Fruit fly (Drosophila melanogaster) whole organism, embryonic: ENCODE results near the gene CG31800.

Experiments
- Antp ChIP-seq: fragments of 200-800 bp; sonication (Bioruptor generic); optimal IDR thresholded peaks from 3 replicates; lab custom pipeline; 2016; ENCODE audit warnings: missing biosample characterization, missing genetic modification characterization
- Awh ChIP-seq: fragments of 200-800 bp; sonication (Bioruptor generic); IDR thresholded peaks from 2 replicates; pipeline ENCODE4, ENCODE4 v1.3.6; 2022; ENCODE audit warnings: missing biosample characterization, missing genetic modification characterization
- BEAF-32 ChIP-seq: fragments of 200-800 bp; sonication (Bioruptor generic); optimal IDR thresholded peaks from 3 replicates; lab custom pipeline; 2017; ENCODE audit warnings: missing biosample characterization, missing genetic modification characterization, mild to moderate bottlenecking, moderate library complexity, missing genetic modification reagents
- CG1024 ChIP-seq: fragments of 200-800 bp; sonication (Bioruptor generic); IDR thresholded peaks from 2 replicates; pipeline ENCODE4 v1.3.6; 2022; ENCODE audit warnings: missing biosample characterization, missing genetic modification characterization
- CG10274 ChIP-seq: fragments of 200-800 bp; sonication (Bioruptor generic); optimal IDR thresholded peaks from 3 replicates; lab custom pipeline; 2017; ENCODE audit warnings: missing biosample characterization, mild to moderate bottlenecking, missing genetic modification characterization
- CG11398 ChIP-seq: fragments of 200-800 bp; sonication (Bioruptor generic); optimal IDR thresholded peaks from 2 replicates; lab custom pipeline; 2016; ENCODE audit warnings: missing biosample characterization, missing genetic modification characterization
- CG11723 ChIP-seq: fragments of 200-800 bp; sonication (Bioruptor generic); optimal IDR thresholded peaks from 2 replicates; lab custom pipeline; 2017; ENCODE audit warnings: missing biosample characterization, mild to moderate bottlenecking, missing genetic modification characterization
- CG12769 ChIP-seq: fragments of 200-800 bp; sonication (Bioruptor generic); optimal IDR thresholded peaks from 2 replicates; lab custom pipeline; 2019; ENCODE audit warnings: missing biosample characterization, mild to moderate bottlenecking, missing genetic modification characterization, moderate library complexity
- CG13287 ChIP-seq: fragments of 200-800 bp; sonication (Bioruptor generic); IDR thresholded peaks from 2 replicates; pipeline ENCODE4 v1.3.6; 2022; ENCODE audit warnings: missing biosample characterization, missing genetic modification characterization; ENCODE audit not compliant: partially characterized antibody
- CG13424 ChIP-seq: fragments of 200-800 bp; sonication (Bioruptor generic); optimal IDR thresholded peaks from 2 replicates; lab custom pipeline; 2019; ENCODE audit warnings: missing biosample characterization, mild to moderate bottlenecking, missing genetic modification characterization, moderate library complexity
- CG14710 ChIP-seq: fragments of 200-800 bp; sonication (Bioruptor generic); optimal IDR thresholded peaks from 3 replicates; lab custom pipeline; 2019; ENCODE audit warnings: missing biosample characterization, mild to moderate bottlenecking, missing genetic modification characterization, moderate library complexity
- CG17361 ChIP-seq: fragments of 200-800 bp; sonication (Bioruptor generic); IDR thresholded peaks from 3 replicates; pipeline ENCODE4 v1.3.6; 2022; ENCODE audit warnings: missing biosample characterization, missing genetic modification characterization
- CG17568 ChIP-seq: fragments of 200-800 bp; sonication (Bioruptor generic); optimal IDR thresholded peaks from 2 replicates; lab custom pipeline; 2018; ENCODE audit warnings: missing biosample characterization, mild to moderate bottlenecking, missing genetic modification characterization, moderate library complexity
- CG18262 ChIP-seq: fragments of 200-800 bp; optimal IDR thresholded peaks from 3 replicates; lab custom pipeline; 2019; ENCODE audit warnings: missing biosample characterization, mild to moderate bottlenecking, missing genetic modification characterization, moderate library complexity
- CG2129 ChIP-seq: fragments of 200-800 bp; sonication (Bioruptor generic); IDR thresholded peaks from 2 replicates; pipeline ENCODE4 v1.3.6; 2022; ENCODE audit warnings: missing biosample characterization, missing genetic modification characterization; ENCODE audit not compliant: partially characterized antibody
- CG30403 ChIP-seq: fragments of 200-800 bp; sonication (Bioruptor generic); optimal IDR thresholded peaks from 3 replicates; lab custom pipeline; 2016; ENCODE audit warnings: missing biosample characterization, missing genetic modification characterization
- CG8388 ChIP-seq: fragments of 200-800 bp; sonication (Bioruptor generic); optimal IDR thresholded peaks from 2 replicates; lab custom pipeline; 2019; ENCODE audit warnings: missing biosample characterization, mild to moderate bottlenecking, missing genetic modification characterization, moderate library complexity
- CrebB ChIP-seq: fragments of 200-800 bp; sonication (Bioruptor generic); optimal IDR thresholded peaks from 3 replicates; lab custom pipeline; 2018; ENCODE audit warnings: missing biosample characterization, mild to moderate bottlenecking, missing genetic modification characterization
- Doc3 ChIP-seq: fragments of 200-800 bp; sonication (Bioruptor generic); IDR thresholded peaks from 3 replicates; pipeline ENCODE4 v1.3.6; 2022; ENCODE audit warnings: missing biosample characterization, missing genetic modification characterization; ENCODE audit not compliant: partially characterized antibody
- Dref ChIP-seq: fragments of 200-800 bp; sonication (Bioruptor generic); IDR thresholded peaks from 2 replicates; pipeline ENCODE4 v1.3.6; 2022; ENCODE audit warnings: missing biosample characterization, missing genetic modification characterization
- Gug ChIP-seq: fragments of 200-800 bp; sonication (Bioruptor generic); IDR thresholded peaks from 4 replicates; pipeline ENCODE4 v1.3.6; 2022; ENCODE audit warnings: missing biosample characterization, missing genetic modification characterization
- HLH3B ChIP-seq: fragments of 200-800 bp; sonication (Bioruptor generic); IDR thresholded peaks from 2 replicates; pipeline ENCODE4 v1.3.6; 2022; ENCODE audit warnings: missing biosample characterization, missing genetic modification characterization
- Lhr ChIP-seq: fragments of 200-800 bp; sonication (Bioruptor generic); optimal IDR thresholded peaks from 3 replicates; lab custom pipeline; 2017; ENCODE audit warnings: mild to moderate bottlenecking, missing biosample characterization, missing genetic modification reagents, missing genetic modification characterization
- PHDP ChIP-seq: fragments of 200-800 bp; sonication (Bioruptor generic); optimal IDR thresholded peaks from 3 replicates; lab custom pipeline; 2018; ENCODE audit warnings: missing biosample characterization, mild to moderate bottlenecking, missing genetic modification characterization, moderate library complexity
- Scr ChIP-seq: fragments of 200-800 bp; sonication (Bioruptor generic); IDR thresholded peaks from 2 replicates; pipeline ENCODE4 v1.3.6; 2022; ENCODE audit warnings: missing biosample characterization, missing genetic modification characterization; ENCODE audit not compliant: partially characterized antibody
- Xrp1 ChIP-seq: fragments of 200-800 bp; sonication (Bioruptor generic); IDR thresholded peaks from 2 replicates; pipeline ENCODE4 v1.3.6; 2022; ENCODE audit warnings: missing biosample characterization, missing genetic modification characterization
- YL-1 ChIP-seq: fragments of 200-800 bp; sonication (Bioruptor generic); optimal IDR thresholded peaks from 3 replicates; lab custom pipeline; 2017; ENCODE audit warnings: missing biosample characterization, mild to moderate bottlenecking, missing genetic modification characterization
- amos ChIP-seq: fragments of 200-800 bp; sonication (Bioruptor generic); IDR thresholded peaks from 2 replicates; pipeline ENCODE4 v1.3.6; 2022; ENCODE audit warnings: missing biosample characterization, missing genetic modification characterization; ENCODE audit not compliant: partially characterized antibody
- bbx ChIP-seq: fragments of 200-800 bp; sonication (Bioruptor generic); IDR thresholded peaks from 2 replicates; pipeline ENCODE4 v1.3.6; 2022; ENCODE audit warnings: missing biosample characterization, missing genetic modification characterization; ENCODE audit not compliant: partially characterized antibody
- fd3F ChIP-seq: fragments of 200-800 bp; sonication (Bioruptor generic); optimal IDR thresholded peaks from 2 replicates; lab custom pipeline; 2018; ENCODE audit warnings: missing biosample characterization, mild to moderate bottlenecking, missing genetic modification characterization, moderate library complexity
- fd64A ChIP-seq: fragments of 200-800 bp; sonication (Bioruptor generic); optimal IDR thresholded peaks from 3 replicates; lab custom pipeline; 2018; ENCODE audit warnings: missing biosample characterization, mild to moderate bottlenecking, missing genetic modification characterization
- fru ChIP-seq: fragments of >200 bp; optimal IDR thresholded peaks from 2 replicates; lab custom pipeline; 2017
- gem ChIP-seq: fragments of 200-800 bp; sonication (Bioruptor generic); optimal IDR thresholded peaks from 2 replicates; lab custom pipeline; 2019; ENCODE audit warnings: missing biosample characterization, mild to moderate bottlenecking, missing genetic modification characterization, moderate library complexity
- hbn ChIP-seq: fragments of 200-800 bp; sonication (Bioruptor generic); IDR thresholded peaks from 2 replicates; pipeline ENCODE4 v1.3.6; 2022; ENCODE audit warnings: missing biosample characterization, missing genetic modification characterization; ENCODE audit not compliant: partially characterized antibody
- inv ChIP-seq: fragments of 200-800 bp; sonication (Bioruptor generic); IDR thresholded peaks from 2 replicates; pipeline ENCODE4 v1.3.6; 2022; ENCODE audit warnings: missing biosample characterization, missing genetic modification characterization; ENCODE audit not compliant: partially characterized antibody
- knrl ChIP-seq: fragments of 200-800 bp; sonication (Bioruptor generic); IDR thresholded peaks from 3 replicates; pipeline ENCODE4 v1.3.6; 2022; ENCODE audit warnings: missing biosample characterization, missing genetic modification characterization; ENCODE audit not compliant: partially characterized antibody
- pho ChIP-seq: fragments of 200-800 bp; sonication (Bioruptor generic); optimal IDR thresholded peaks from 2 replicates; lab custom pipeline; 2016; ENCODE audit warnings: missing biosample characterization, missing genetic modification characterization
- pzg ChIP-seq: fragments of 200-800 bp; sonication (Bioruptor generic); optimal IDR thresholded peaks from 3 replicates; lab custom pipeline; 2018; ENCODE audit warnings: missing biosample characterization, mild to moderate bottlenecking, missing genetic modification characterization, moderate library complexity
- stc ChIP-seq: fragments of 200-800 bp; sonication (Bioruptor generic); IDR thresholded peaks from 2 replicates; pipeline ENCODE4 v1.3.6; 2022; ENCODE audit warnings: missing biosample characterization, missing genetic modification characterization
- sug ChIP-seq: fragments of 200-800 bp; optimal IDR thresholded peaks from 2 replicates; lab custom pipeline; 2019; ENCODE audit warnings: missing biosample characterization, mild to moderate bottlenecking, missing genetic modification characterization, moderate library complexity
- tin ChIP-seq: fragments of 200-800 bp; sonication (Bioruptor generic); optimal IDR thresholded peaks from 3 replicates; lab custom pipeline; 2016; ENCODE audit warnings: missing biosample characterization, missing genetic modification characterization

Gene CG31800

dm6 chr2L:19048912-19049311, 14.5 kb upstream of the CG31800 start, which contains the start of gene CG10470 (continued):
- TF ChIP-seq CG12769 (tag; lab: Kevin White, UChicago): no peak
- no peak for TF ChIP-seq CG1024 (GFP tag; lab: Robert Waterston, UW)
- peak; percentile 84 for TF ChIP-seq hbn
- TF ChIP-seq CG30403: peak; percentile 32
- TF ChIP-seq pho (GFP tag; lab: Kevin White, UChicago): no peak
- peak; percentile 70; the same call in 2 of the 3 replicates for TF ChIP-seq knrl (GFP tag; lab: Robert Waterston, UW)
- TF ChIP-seq PHDP (tag; lab: Kevin White, UChicago): peak; percentile 50
- TF ChIP-seq CG8388 (GFP tag; lab: Kevin White, UChicago): peak; percentile 28
- TF ChIP-seq Dref (GFP tag; lab: Robert Waterston, UW): peak; percentile 75
- TF ChIP-seq sug (tag; lab: Kevin White, UChicago): peak; percentile 15
- no peak for TF ChIP-seq Awh (GFP tag; lab: Robert Waterston, UW)
- no peak for TF ChIP-seq fru (lab: Kevin White, UChicago)
- TF ChIP-seq inv (GFP tag; lab: Robert Waterston, UW): peak; percentile 72
- TF ChIP-seq Lhr (GFP tag; lab: Kevin White, UChicago): no peak
- TF ChIP-seq YL-1: peak; percentile 29
- no peak for TF ChIP-seq CG10274 (GFP tag; lab: Kevin White, UChicago)
- peak; percentile 74 for TF ChIP-seq Doc3 (GFP tag; lab: Robert Waterston, UW)
- peak; percentile 50 for TF ChIP-seq CG2129 (GFP tag; lab: Robert Waterston, UW)
- 0 out of 2 replicates have a peak, but pooled peaks have one; percentile 45 for TF ChIP-seq Xrp1 (GFP tag; lab: Robert Waterston, UW)
- peak; percentile 84 for TF ChIP-seq amos (GFP tag; lab: Robert Waterston, UW)
- peak; percentile 88 for TF ChIP-seq bbx (GFP tag; lab: Robert Waterston, UW)
- no peak for TF ChIP-seq tin (GFP tag; lab: Kevin White, UChicago)
- TF ChIP-seq CG14710 (tag; lab: Kevin White, UChicago): peak; percentile 46
- peak; percentile 83 for TF ChIP-seq Scr (GFP tag; lab: Robert Waterston, UW)
- TF ChIP-seq CG13424 (tag; lab: Kevin White, UChicago): peak; percentile 19
- TF ChIP-seq pzg (GFP tag; lab: Kevin White, UChicago): peak; percentile 46
- no peak for TF ChIP-seq HLH3B
- no peak for TF ChIP-seq fd3F (GFP tag; lab: Kevin White, UChicago)
- TF ChIP-seq CG17361 (GFP tag; lab: Robert Waterston, UW): peak; percentile 41; the same call in 2 of the 3 replicates
- no peak for TF ChIP-seq CG11723 (GFP tag; lab: Kevin White, UChicago)
- peak; percentile 78 for TF ChIP-seq BEAF-32 (GFP tag; lab: Kevin White, UChicago)
- no peak for TF ChIP-seq fd64A
- TF ChIP-seq Antp (GFP tag; lab: Kevin White, UChicago): no peak
- TF ChIP-seq Gug (GFP tag; lab: Robert Waterston, UW): no peak
- TF ChIP-seq CG18262: peak; percentile 49
- no peak for TF ChIP-seq CG11398
- TF ChIP-seq stc: no peak
- TF ChIP-seq CG13287 (GFP tag; lab: Robert Waterston, UW): peak; percentile 84
- TF ChIP-seq gem (tag; lab: Kevin White, UChicago): peak; percentile 65
- TF ChIP-seq CrebB (tag; lab: Kevin White, UChicago): no peak
- no peak for TF ChIP-seq CG17568 (GFP tag; lab: Kevin White, UChicago)
